Worm (Caenorhabditis elegans) whole organism, mixed stage, embryonic: Measurements from ENCODE around the gene ttr-49.
A peak's percentile ranks its signal among the peaks of the same experiment; 100 is the strongest.

Source experiments
- M03D4.4 ChIP-seq: sonication (generic microtip); optimal IDR thresholded peaks from 2 replicates; lab custom pipeline; 2017; ENCODE audit warnings: mild to moderate bottlenecking, missing genetic modification characterization, missing compliant biosample characterization
- bed-3 ChIP-seq: fragments of 200-800 bp; sonication (Bioruptor generic); optimal IDR thresholded peaks from 3 replicates; lab custom pipeline; 2018; ENCODE audit warnings: mild to moderate bottlenecking, missing genetic modification characterization, moderate library complexity, missing compliant biosample characterization
- blmp-1 ChIP-seq: fragments of 150-350 bp; optimal IDR thresholded peaks from 2 replicates; lab custom pipeline; 2014; ENCODE audit warnings: missing biosample characterization, missing genetic modification characterization
- ceh-39 ChIP-seq: fragments of 150-350 bp; optimal IDR thresholded peaks from 2 replicates; lab custom pipeline; 2014; ENCODE audit warnings: missing biosample characterization, missing genetic modification characterization
- ceh-43 ChIP-seq: fragments of 200-800 bp; sonication (Bioruptor generic); optimal IDR thresholded peaks from 2 replicates; lab custom pipeline; 2018; ENCODE audit warnings: mild to moderate bottlenecking, missing genetic modification characterization, moderate library complexity, missing compliant biosample characterization
- ceh-83 ChIP-seq: fragments of 200-800 bp; sonication (Bioruptor generic); optimal IDR thresholded peaks from 2 replicates; lab custom pipeline; 2018; ENCODE audit warnings: mild to moderate bottlenecking, missing genetic modification characterization, missing compliant biosample characterization
- ces-1 ChIP-seq: fragments of 150-350 bp; optimal IDR thresholded peaks from 2 replicates; lab custom pipeline; 2014; ENCODE audit warnings: missing biosample characterization, missing genetic modification reagents, missing genetic modification characterization
- cnd-1 ChIP-seq: fragments of 200-800 bp; sonication (Bioruptor generic); optimal IDR thresholded peaks from 2 replicates; lab custom pipeline; 2018; ENCODE audit warnings: mild to moderate bottlenecking, missing genetic modification characterization, missing compliant biosample characterization
- drap-1 ChIP-seq: fragments of 200-800 bp; sonication (Bioruptor generic); optimal IDR thresholded peaks from 3 replicates; lab custom pipeline; 2018; ENCODE audit warnings: mild to moderate bottlenecking, missing genetic modification characterization, missing compliant biosample characterization
- elt-1 ChIP-seq: sonication (generic microtip); optimal IDR thresholded peaks from 2 replicates; lab custom pipeline; 2017; ENCODE audit warnings: missing genetic modification characterization, mild to moderate bottlenecking, missing compliant biosample characterization, antibody characterized with exemption, moderate library complexity, borderline replicate concordance; ENCODE audit not compliant: insufficient read depth
- elt-3 ChIP-seq: fragments of 150-350 bp; optimal IDR thresholded peaks from 2 replicates; lab custom pipeline; 2014; ENCODE audit warnings: missing biosample characterization, missing genetic modification characterization
- flh-1 ChIP-seq: fragments of 200-800 bp; sonication (Bioruptor generic); optimal IDR thresholded peaks from 2 replicates; lab custom pipeline; 2018; ENCODE audit warnings: mild to moderate bottlenecking, missing genetic modification characterization, moderate library complexity, missing compliant biosample characterization
- ham-2 ChIP-seq: fragments of 200-800 bp; sonication (Bioruptor generic); optimal IDR thresholded peaks from 2 replicates; lab custom pipeline; 2018; ENCODE audit warnings: mild to moderate bottlenecking, missing genetic modification characterization, missing compliant biosample characterization
- hlh-1 ChIP-seq: fragments of 150-350 bp; optimal IDR thresholded peaks from 2 replicates; lab custom pipeline; 2014; ENCODE audit warnings: missing biosample characterization, missing genetic modification reagents, missing genetic modification characterization
- lin-13 ChIP-seq: fragments of 150-350 bp; optimal IDR thresholded peaks from 2 replicates; lab custom pipeline; 2014; ENCODE audit warnings: missing biosample characterization, missing genetic modification characterization
- lin-32 ChIP-seq: fragments of 200-800 bp; sonication (Bioruptor generic); optimal IDR thresholded peaks from 2 replicates; lab custom pipeline; 2018; ENCODE audit warnings: mild to moderate bottlenecking, missing genetic modification characterization, missing compliant biosample characterization
- lsy-2 ChIP-seq: fragments of 150-350 bp; optimal IDR thresholded peaks from 2 replicates; lab custom pipeline; 2014; ENCODE audit warnings: missing biosample characterization, missing genetic modification characterization
- mab-5 ChIP-seq: fragments of 150-350 bp; optimal IDR thresholded peaks from 2 replicates; lab custom pipeline; 2014; ENCODE audit warnings: missing biosample characterization, missing genetic modification characterization
- mep-1 ChIP-seq: fragments of 150-350 bp; optimal IDR thresholded peaks from 2 replicates; lab custom pipeline; 2017; ENCODE audit warnings: missing biosample characterization, missing genetic modification reagents, missing genetic modification characterization, inconsistent platforms
- mls-2 ChIP-seq: sonication (generic microtip); optimal IDR thresholded peaks from 2 replicates; lab custom pipeline; 2016; ENCODE audit warnings: mild to moderate bottlenecking, missing genetic modification characterization, moderate library complexity, missing compliant biosample characterization
- nhr-12 ChIP-seq: fragments of 150-350 bp; optimal IDR thresholded peaks from 2 replicates; lab custom pipeline; 2014; ENCODE audit warnings: missing biosample characterization, missing genetic modification characterization
- nhr-2 ChIP-seq: fragments of 150-350 bp; optimal IDR thresholded peaks from 2 replicates; lab custom pipeline; 2014; ENCODE audit warnings: missing biosample characterization, missing genetic modification characterization
- nhr-237 ChIP-seq: fragments of 150-350 bp; optimal IDR thresholded peaks from 2 replicates; lab custom pipeline; 2014; ENCODE audit warnings: missing biosample characterization, missing genetic modification characterization
- nhr-28 ChIP-seq: fragments of 150-350 bp; optimal IDR thresholded peaks from 2 replicates; lab custom pipeline; 2014; ENCODE audit warnings: missing biosample characterization, missing genetic modification characterization
- nhr-76 ChIP-seq: sonication (generic microtip); optimal IDR thresholded peaks from 2 replicates; lab custom pipeline; 2017; ENCODE audit warnings: missing biosample characterization, missing genetic modification characterization
- pha-4 ChIP-seq: fragments of 150-350 bp; optimal IDR thresholded peaks from 2 replicates; lab custom pipeline; 2018; ENCODE audit warnings: missing biosample characterization, missing genetic modification reagents, missing genetic modification characterization
- sem-2 ChIP-seq: fragments of 200-800 bp; sonication (Bioruptor generic); optimal IDR thresholded peaks from 2 replicates; lab custom pipeline; 2018; ENCODE audit warnings: mild to moderate bottlenecking, missing genetic modification characterization, missing compliant biosample characterization
- snpc-4 ChIP-seq: fragments of 150-350 bp; optimal IDR thresholded peaks from 2 replicates; lab custom pipeline; 2014; ENCODE audit warnings: missing biosample characterization, missing genetic modification characterization
- sptf-1 ChIP-seq: sonication (generic microtip); optimal IDR thresholded peaks from 2 replicates; lab custom pipeline; 2017; ENCODE audit warnings: mild to moderate bottlenecking, missing genetic modification characterization, moderate library complexity, missing compliant biosample characterization
- tbx-8 ChIP-seq: fragments of 200-800 bp; sonication (Bioruptor generic); optimal IDR thresholded peaks from 2 replicates; lab custom pipeline; 2018; ENCODE audit warnings: mild to moderate bottlenecking, missing genetic modification characterization, moderate library complexity, missing compliant biosample characterization
- unc-120 ChIP-seq: sonication (generic microtip); optimal IDR thresholded peaks from 2 replicates; lab custom pipeline; 2017; ENCODE audit warnings: missing genetic modification characterization, missing compliant biosample characterization; ENCODE audit not compliant: poor library complexity, severe bottlenecking
- unc-39 ChIP-seq: fragments of 150-350 bp; optimal IDR thresholded peaks from 2 replicates; lab custom pipeline; 2014; ENCODE audit warnings: missing biosample characterization, missing genetic modification characterization
- unc-62 ChIP-seq: fragments of 150-350 bp; optimal IDR thresholded peaks from 2 replicates; lab custom pipeline; 2014; ENCODE audit warnings: missing biosample characterization, missing genetic modification reagents, missing genetic modification characterization
- zip-8 ChIP-seq: fragments of 150-350 bp; optimal IDR thresholded peaks from 2 replicates; lab custom pipeline; 2014; ENCODE audit warnings: missing biosample characterization, missing genetic modification characterization
- ztf-11 ChIP-seq: fragments of 150-350 bp; optimal IDR thresholded peaks from 2 replicates; lab custom pipeline; 2014; ENCODE audit warnings: missing biosample characterization, missing genetic modification characterization

The ttr-49 gene

ce11 chrV:9349687-9350086, 6.6 kb downstream of the ttr-49 start, which contains the start of gene srx-47:
Gene srx-47 (plus strand): TSS chrV:9349987.
- TF ChIP-seq ceh-83 (no peak), cnd-1 (tag; lab: Kevin White, UChicago) (no peak), snpc-4 (tag; lab: Kevin White, UChicago) (no peak), zip-8 (no peak), ces-1 (no peak), nhr-76 (tag; lab: Kevin White, UChicago) (no peak), pha-4 (no peak), bed-3 (GFP tag; lab: Kevin White, UChicago) (no peak), unc-120 (no peak), nhr-237 (tag; lab: Kevin White, UChicago) (no peak), nhr-28 (tag; lab: Kevin White, UChicago) (no peak), lsy-2 (tag; lab: Kevin White, UChicago) (no peak), flh-1 (no peak), unc-62 (GFP tag; lab: Kevin White, UChicago) (no peak), ztf-11 (tag; lab: Kevin White, UChicago) (no peak), drap-1 (no peak), sem-2 (GFP tag; lab: Kevin White, UChicago) (no peak), ham-2 (GFP tag; lab: Kevin White, UChicago) (no peak), ceh-43 (GFP tag; lab: Kevin White, UChicago) (no peak), M03D4.4 (tag; lab: Kevin White, UChicago) (no peak)

ce11 chrV:9346804-9347203, 9.5 kb downstream of the ttr-49 start, which contains the start of the genes K07B1.7 and try-5:
Gene K07B1.7 (minus strand): TSS chrV:9346962.
Gene try-5 (plus strand): TSS chrV:9347044.
- TF ChIP-seq mls-2 (tag; lab: Kevin White, UChicago) (no peak), drap-1 (no peak), snpc-4 (tag; lab: Kevin White, UChicago) (no peak), mab-5 (tag; lab: Kevin White, UChicago) (no peak), sptf-1 (no peak), ceh-83 (no peak), hlh-1 (tag; lab: Kevin White, UChicago) (no peak), ztf-11 (tag; lab: Kevin White, UChicago) (no peak), mep-1 (tag; lab: Kevin White, UChicago) (peak; percentile 65), nhr-28 (tag; lab: Kevin White, UChicago) (no peak), elt-3 (no peak), unc-62 (GFP tag; lab: Kevin White, UChicago) (no peak), blmp-1 (tag; lab: Kevin White, UChicago) (no peak), nhr-237 (tag; lab: Kevin White, UChicago) (peak; percentile 48), ceh-39 (tag; lab: Kevin White, UChicago) (peak; percentile 91), nhr-12 (no peak), lsy-2 (tag; lab: Kevin White, UChicago) (peak; percentile 75), lin-13 (tag; lab: Kevin White, UChicago) (peak; percentile 2), tbx-8 (GFP tag; lab: Kevin White, UChicago) (no peak), unc-120 (no peak), pha-4 (peak; percentile 45), ces-1 (peak; percentile 83)
- TF ChIP-seq, all 35 proteins: peak for 7

ce11 chrV:9343629-9344624, 12.4 kb downstream of the ttr-49 start, which contains the start of gene tos-1:
Gene tos-1 (minus strand): TSS chrV:9344203.
- TF ChIP-seq elt-1 (tag; lab: Kevin White, UChicago) (peak; percentile 52), cnd-1 (tag; lab: Kevin White, UChicago) (peak; percentile 92), ceh-43 (GFP tag; lab: Kevin White, UChicago) (peak; percentile 92), pha-4 (peak; percentile 90), lin-13 (tag; lab: Kevin White, UChicago) (peak; percentile 98), mep-1 (tag; lab: Kevin White, UChicago) (peak; percentile 99), mab-5 (tag; lab: Kevin White, UChicago) (peak; percentile 63), ceh-83 (peak; percentile 82), ces-1 (peak; percentile 92), nhr-237 (tag; lab: Kevin White, UChicago) (peak; percentile 98), unc-62 (GFP tag; lab: Kevin White, UChicago) (peak; percentile 94), zip-8 (no peak), lin-32 (GFP tag; lab: Kevin White, UChicago) (peak; percentile 51), nhr-76 (tag; lab: Kevin White, UChicago) (no peak), ztf-11 (tag; lab: Kevin White, UChicago) (peak; percentile 96), mls-2 (tag; lab: Kevin White, UChicago) (peak; percentile 96), hlh-1 (tag; lab: Kevin White, UChicago) (peak; percentile 57), sptf-1 (peak; percentile 97), ham-2 (GFP tag; lab: Kevin White, UChicago) (peak; percentile 96), M03D4.4 (tag; lab: Kevin White, UChicago) (peak; percentile 93), flh-1 (peak; percentile 27), unc-120 (peak; percentile 86), nhr-2 (tag; lab: Kevin White, UChicago) (peak; percentile 52), blmp-1 (tag; lab: Kevin White, UChicago) (no peak), snpc-4 (tag; lab: Kevin White, UChicago) (no peak), drap-1 (peak; percentile 93), nhr-28 (tag; lab: Kevin White, UChicago) (peak; percentile 81), sem-2 (GFP tag; lab: Kevin White, UChicago) (peak; percentile 69), bed-3 (GFP tag; lab: Kevin White, UChicago) (peak; percentile 77), lsy-2 (tag; lab: Kevin White, UChicago) (peak; percentile 89), ceh-39 (tag; lab: Kevin White, UChicago) (peak; percentile 100), unc-39 (tag; lab: Kevin White, UChicago) (peak; percentile 93), tbx-8 (GFP tag; lab: Kevin White, UChicago) (peak; percentile 45), elt-3 (peak; percentile 74), nhr-12 (peak; percentile 93)
